Worm (Caenorhabditis elegans): Measurements from ENCODE around the gene cul-2.

DNA sequence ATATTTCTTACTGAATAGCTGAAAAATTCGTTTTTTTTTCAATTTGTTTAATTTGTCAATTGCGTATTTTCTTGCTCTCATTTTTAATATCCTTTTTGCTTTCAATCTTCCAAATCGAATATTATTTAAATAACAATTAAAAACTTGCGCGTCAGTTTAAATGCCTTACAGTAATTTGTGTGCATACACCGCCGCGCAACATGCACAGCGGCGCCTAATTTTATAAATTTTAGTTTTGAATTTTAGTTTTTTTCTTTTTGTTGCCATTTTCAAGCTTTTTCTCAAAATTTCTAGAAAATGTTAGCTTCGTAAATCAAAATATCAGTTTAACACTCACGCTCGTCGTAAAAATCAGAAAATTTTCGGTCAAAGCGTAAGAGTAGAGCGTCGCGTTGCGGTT lies 3.8 kb upstream of the cul-2 start:
- TF ChIP-seq vab-7 (GFP tag; IDR thresholded peaks at IDR 0.05) (no peak), ctbp-1 (GFP tag; IDR thresholded peaks at IDR 0.05) (no peak), ZK546.5 (tag; optimal IDR thresholded peaks at IDR 0.05) (no peak), egl-27 (tag; optimal IDR thresholded peaks at IDR 0.05) (no peak), nhr-77 (tag; optimal IDR thresholded peaks at IDR 0.05) (no peak), ztf-11 (tag; optimal IDR thresholded peaks at IDR 0.05) (no peak), ceh-32 (tag; optimal IDR thresholded peaks at IDR 0.05; ENCODE audit: poor library complexity) (no peak), lin-13 (GFP tag; optimal IDR thresholded peaks at IDR 0.05) (no peak), mdl-1 (tag; optimal IDR thresholded peaks at IDR 0.05) (no peak)
